Worm (Caenorhabditis elegans) whole organism, L4 larva: Measurements from ENCODE around the gene B0294.3.

Source experiments
- F26F4.8 ChIP-seq: fragments of 200-800 bp; sonication (Bioruptor generic); conservative IDR thresholded peaks from 2 replicates; pipeline ENCODE4 v1.3.6; 2022; ENCODE audit warnings: missing genetic modification characterization, missing compliant biosample characterization
- F44E2.7 ChIP-seq: fragments of 200-800 bp; sonication (Bioruptor generic); IDR thresholded peaks from 2 replicates; pipeline ENCODE4 v2.1.2; 2022; ENCODE audit warnings: missing genetic modification characterization, missing compliant biosample characterization
- Y105C5A.15 ChIP-seq: fragments of 200-800 bp; sonication (Bioruptor generic); IDR thresholded peaks from 2 replicates; pipeline ENCODE4 v1.3.6; 2022; ENCODE audit warnings: missing genetic modification characterization, missing compliant biosample characterization
- Y75B8A.6 ChIP-seq: fragments of 200-800 bp; sonication (Bioruptor generic); IDR thresholded peaks from 2 replicates; pipeline ENCODE4 v1.3.6; 2022; ENCODE audit warnings: missing genetic modification reagents, missing genetic modification characterization, missing compliant biosample characterization
- ZK546.5 ChIP-seq, 2 experiments: sonication (generic microtip); optimal IDR thresholded peaks; 2 replicates each; lab custom pipeline; 2017; ENCODE audit warnings: missing biosample characterization in 2 of 2, missing genetic modification characterization in 2 of 2
- aha-1 ChIP-seq: fragments of 150-350 bp; peaks from one replicate; lab custom pipeline; 2014; ENCODE audit warnings: missing biosample characterization, missing genetic modification characterization
- aly-2 ChIP-seq: sonication (generic microtip); optimal IDR thresholded peaks from 2 replicates; lab custom pipeline; 2018; ENCODE audit warnings: missing biosample characterization, missing genetic modification characterization
- ceh-28 ChIP-seq: fragments of 150-350 bp; optimal IDR thresholded peaks from 2 replicates; lab custom pipeline; 2014; ENCODE audit warnings: missing biosample characterization, missing genetic modification reagents, missing genetic modification characterization
- ceh-32 ChIP-seq: sonication (generic microtip); optimal IDR thresholded peaks from 2 replicates; lab custom pipeline; 2016; ENCODE audit warnings: mild to moderate bottlenecking, missing genetic modification characterization, missing compliant biosample characterization; ENCODE audit not compliant: poor library complexity
- ceh-44 ChIP-seq: fragments of 200-800 bp; sonication (Bioruptor generic); IDR thresholded peaks from 2 replicates; pipeline ENCODE4 v1.3.6; 2022; ENCODE audit warnings: missing genetic modification reagents, missing genetic modification characterization, missing compliant biosample characterization
- daf-12 ChIP-seq: fragments of 150-350 bp; optimal IDR thresholded peaks from 2 replicates; lab custom pipeline; 2014; ENCODE audit warnings: missing biosample characterization, missing genetic modification reagents, missing genetic modification characterization
- daf-16 ChIP-seq, 3 experiments: sonication (generic microtip); optimal IDR thresholded peaks; 2 replicates each; lab custom pipeline; 2016 to 2017; ENCODE audit warnings: missing genetic modification characterization in 3 of 3, missing genetic modification reagents in 3 of 3, mild to moderate bottlenecking in 2 of 3, missing compliant biosample characterization in 2 of 3, missing biosample characterization in 1 of 3, moderate library complexity in 1 of 3
- daf-8 ChIP-seq: fragments of 200-800 bp; sonication (Bioruptor generic); IDR thresholded peaks from 2 replicates; pipeline ENCODE4 v1.3.6; 2022; ENCODE audit warnings: missing genetic modification characterization, missing compliant biosample characterization
- egl-27 ChIP-seq: sonication (generic microtip); optimal IDR thresholded peaks from 3 replicates; lab custom pipeline; 2017; ENCODE audit warnings: missing biosample characterization, missing genetic modification reagents, missing genetic modification characterization
- hif-1 ChIP-seq, 2 experiments: sonication (generic microtip); optimal IDR thresholded peaks; 2 replicates each; lab custom pipeline; 2016 to 2017; ENCODE audit warnings: missing compliant biosample characterization in 2 of 2, missing genetic modification characterization in 2 of 2, missing genetic modification reagents in 2 of 2, missing genotype in 2 of 2, mild to moderate bottlenecking in 1 of 2
- hlh-30 ChIP-seq: sonication (generic microtip); optimal IDR thresholded peaks from 2 replicates; lab custom pipeline; 2017; ENCODE audit warnings: antibody characterized with exemption, mild to moderate bottlenecking, missing genetic modification characterization, missing compliant biosample characterization; ENCODE audit not compliant: insufficient read depth
- hmg-1.1 ChIP-seq: fragments of 200-800 bp; sonication (Bioruptor generic); IDR thresholded peaks from 2 replicates; pipeline ENCODE4 v1.3.6; 2022; ENCODE audit warnings: missing genetic modification reagents, missing genetic modification characterization, missing compliant biosample characterization
- jun-1 ChIP-seq: fragments of 150-350 bp; optimal IDR thresholded peaks from 2 replicates; lab custom pipeline; 2014; ENCODE audit warnings: missing biosample characterization, missing genetic modification reagents, missing genetic modification characterization
- lin-29 ChIP-seq: fragments of 200-800 bp; sonication (Bioruptor generic); IDR thresholded peaks from 2 replicates; pipeline ENCODE4 v1.3.6; 2022; ENCODE audit warnings: missing genetic modification reagents, missing genetic modification characterization, missing compliant biosample characterization
- mep-1 ChIP-seq: fragments of 150-350 bp; sonication (generic microtip); optimal IDR thresholded peaks from 3 replicates; lab custom pipeline; 2014; ENCODE audit warnings: missing biosample characterization, missing genetic modification characterization
- mes-2 ChIP-seq: sonication (generic microtip); optimal IDR thresholded peaks from 2 replicates; lab custom pipeline; 2016; ENCODE audit warnings: missing genotype, mild to moderate bottlenecking, missing genetic modification characterization, missing compliant biosample characterization; ENCODE audit not compliant: poor library complexity, severe bottlenecking
- nhr-111 ChIP-seq: fragments of 200-800 bp; sonication (Bioruptor generic); optimal IDR thresholded peaks from 2 replicates; lab custom pipeline; 2018; ENCODE audit warnings: mild to moderate bottlenecking, missing genetic modification characterization, missing compliant biosample characterization
- nhr-41 ChIP-seq: fragments of 200-800 bp; sonication (Bioruptor generic); IDR thresholded peaks from 2 replicates; pipeline ENCODE4 v1.3.6; 2022; ENCODE audit warnings: missing genetic modification reagents, missing genetic modification characterization, missing compliant biosample characterization
- nhr-6 ChIP-seq: fragments of 150-350 bp; optimal IDR thresholded peaks from 2 replicates; lab custom pipeline; 2014; ENCODE audit warnings: missing biosample characterization, missing genetic modification characterization
- pha-4 ChIP-seq, 2 experiments: fragments of 150-350 bp in 1 of 2; fragments of 200-800 bp in 1 of 2; sonication (Bioruptor generic) in 1 of 2; IDR thresholded peaks in 1 of 2; optimal IDR thresholded peaks in 1 of 2; 2 replicates each; pipeline versions ENCODE4 v1.3.6 to Lab custom; 2014 to 2022; ENCODE audit warnings: missing genetic modification characterization in 2 of 2, missing genetic modification reagents in 2 of 2, missing biosample characterization in 1 of 2, missing compliant biosample characterization in 1 of 2
- php-3 ChIP-seq: fragments of 200-800 bp; sonication (Bioruptor generic); IDR thresholded peaks from 2 replicates; pipeline ENCODE4 v1.3.6; 2022; ENCODE audit warnings: missing genetic modification reagents, missing genetic modification characterization, missing compliant biosample characterization
- pqm-1 ChIP-seq: sonication (generic microtip); optimal IDR thresholded peaks from 2 replicates; lab custom pipeline; 2017; ENCODE audit warnings: missing biosample characterization, missing genetic modification characterization
- saeg-2 ChIP-seq: fragments of 200-800 bp; sonication (Bioruptor generic); IDR thresholded peaks from 2 replicates; pipeline ENCODE4 v1.3.6; 2022; ENCODE audit warnings: missing genetic modification reagents, missing genetic modification characterization, missing compliant biosample characterization
- set-16 ChIP-seq: fragments of 200-800 bp; sonication (Bioruptor generic); IDR thresholded peaks from 2 replicates; pipeline ENCODE4 v1.3.6; 2022; ENCODE audit warnings: missing genetic modification reagents, missing genetic modification characterization, missing compliant biosample characterization
- snpc-1.2 ChIP-seq: fragments of 200-800 bp; sonication (Bioruptor generic); IDR thresholded peaks from 2 replicates; pipeline ENCODE4 v1.3.6; 2022; ENCODE audit warnings: missing genetic modification reagents, missing genetic modification characterization, missing compliant biosample characterization
- snpc-4 ChIP-seq: fragments of 150-350 bp; optimal IDR thresholded peaks from 2 replicates; lab custom pipeline; 2014; ENCODE audit warnings: missing biosample characterization, missing genetic modification characterization
- spr-1 ChIP-seq: sonication (generic microtip); optimal IDR thresholded peaks from 2 replicates; lab custom pipeline; 2016; ENCODE audit warnings: mild to moderate bottlenecking, missing genetic modification characterization, missing compliant biosample characterization
- spr-3 ChIP-seq: fragments of 200-800 bp; sonication (Bioruptor generic); optimal IDR thresholded peaks from 2 replicates; lab custom pipeline; 2018; ENCODE audit warnings: mild to moderate bottlenecking, missing genetic modification characterization, missing compliant biosample characterization
- tag-97 ChIP-seq: fragments of 200-800 bp; sonication (Bioruptor generic); IDR thresholded peaks from 2 replicates; pipeline ENCODE4 v1.3.6; 2022; ENCODE audit warnings: missing genetic modification characterization, missing compliant biosample characterization
- tra-1 ChIP-seq: fragments of 200-800 bp; sonication (Bioruptor generic); IDR thresholded peaks from 2 replicates; pipeline ENCODE4 v1.3.6; 2022; ENCODE audit warnings: missing genetic modification reagents, missing genetic modification characterization, missing compliant biosample characterization
- unc-39 ChIP-seq: sonication (generic microtip); optimal IDR thresholded peaks from 2 replicates; lab custom pipeline; 2017; ENCODE audit warnings: missing biosample characterization, missing genetic modification characterization
- vab-7 ChIP-seq: fragments of 200-800 bp; sonication (Bioruptor generic); IDR thresholded peaks from 2 replicates; pipeline ENCODE4 v1.3.6; 2022; ENCODE audit warnings: missing genetic modification reagents, missing genetic modification characterization, missing compliant biosample characterization
- zfp-2 ChIP-seq: sonication (generic microtip); optimal IDR thresholded peaks from 2 replicates; lab custom pipeline; 2016; ENCODE audit warnings: mild to moderate bottlenecking, missing genetic modification characterization, missing compliant biosample characterization
- zip-11 ChIP-seq: fragments of 200-800 bp; sonication (Bioruptor generic); IDR thresholded peaks from 2 replicates; pipeline ENCODE4 v1.3.6; 2022; ENCODE audit warnings: missing genetic modification characterization, missing compliant biosample characterization
- ztf-11 ChIP-seq: fragments of 150-350 bp; optimal IDR thresholded peaks from 2 replicates; lab custom pipeline; 2014; ENCODE audit warnings: missing biosample characterization, missing genetic modification characterization
- ztf-7 ChIP-seq: fragments of 150-350 bp; optimal IDR thresholded peaks from 2 replicates; lab custom pipeline; 2014; ENCODE audit warnings: missing biosample characterization, missing genetic modification characterization

B0294.3 gene

DNA sequence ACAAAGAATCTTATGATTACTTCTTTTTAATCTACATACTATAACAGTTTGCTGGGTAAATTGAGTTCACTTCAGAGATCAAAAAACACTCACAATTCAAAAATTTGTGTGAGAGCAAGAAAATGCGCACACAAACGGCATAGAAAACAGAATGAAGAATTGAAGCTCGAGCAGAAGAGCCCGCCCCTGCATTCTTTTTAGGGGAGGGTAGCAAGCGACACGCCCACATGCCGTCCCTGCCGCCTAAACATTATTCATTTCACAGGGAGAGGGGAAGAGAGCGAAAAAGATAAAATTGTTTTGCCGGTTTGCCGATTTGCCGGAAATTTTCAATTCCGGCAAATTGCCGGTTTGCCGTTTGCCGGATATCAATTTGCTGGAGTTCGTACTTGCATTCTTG, 17.4 kb downstream of the B0294.3 start (continued):
- TF ChIP-seq ZK546.5 (tag; optimal IDR thresholded peaks at IDR 0.05; lab: Kevin White, UChicago) = no peak
- TF ChIP-seq hlh-30 (tag; lab: Kevin White, UChicago) = no peak
- peak; percentile 88 for TF ChIP-seq php-3 (GFP tag; lab: Robert Waterston, UW)
- no peak for TF ChIP-seq daf-8 (GFP tag; lab: Robert Waterston, UW)
- TF ChIP-seq Y105C5A.15 = 0 out of 2 replicates have a peak, but pooled peaks have one; percentile 36
- 0 out of 2 replicates have a peak, but pooled peaks have one; percentile 46 for TF ChIP-seq Y75B8A.6 (GFP tag; lab: Robert Waterston, UW)
- peak; percentile 88; the same call in 1 of the 2 replicates for TF ChIP-seq pha-4 (GFP tag; IDR thresholded peaks at IDR 0.05; lab: Robert Waterston, UW)
- no peak for TF ChIP-seq pha-4 (tag; optimal IDR thresholded peaks at IDR 0.05; lab: Kevin White, UChicago)
- peak; percentile 35 to 57 for TF ChIP-seq hif-1 (tag; optimal IDR thresholded peaks at IDR 0.05; lab: Kevin White, UChicago)
- TF ChIP-seq zip-11 (GFP tag; lab: Robert Waterston, UW) = peak; percentile 71; the same call in 1 of the 2 replicates
- TF ChIP-seq saeg-2 = peak; percentile 74; the same call in 1 of the 2 replicates
- TF ChIP-seq ceh-44 (GFP tag; lab: Robert Waterston, UW) = no peak
- TF ChIP-seq zfp-2 = no peak
- no peak for TF ChIP-seq ceh-28 (tag; lab: Kevin White, UChicago)
- TF ChIP-seq aly-2 = no peak
- TF ChIP-seq hmg-1.1 (GFP tag; lab: Robert Waterston, UW) = peak; percentile 98
- no peak for TF ChIP-seq ztf-11 (tag; lab: Kevin White, UChicago)
- no peak for TF ChIP-seq egl-27
- TF ChIP-seq daf-16 (GFP tag; optimal IDR thresholded peaks at IDR 0.05; lab: Kevin White, UChicago) = peak; percentile 49 to 93
- TF ChIP-seq daf-16 (tag; optimal IDR thresholded peaks at IDR 0.05; lab: Kevin White, UChicago) = peak; percentile 59
- TF ChIP-seq tag-97 (GFP tag; lab: Robert Waterston, UW) = no peak
- TF ChIP-seq nhr-6 (tag; lab: Kevin White, UChicago) = no peak
- peak; percentile 78 for TF ChIP-seq vab-7 (GFP tag; lab: Robert Waterston, UW)
- TF ChIP-seq mep-1 (tag; lab: Kevin White, UChicago) = no peak
- no peak for TF ChIP-seq ceh-32 (tag; lab: Kevin White, UChicago)
- TF ChIP-seq lin-29 (GFP tag; lab: Robert Waterston, UW) = peak; percentile 89
- peak; percentile 87 for TF ChIP-seq spr-3 (GFP tag; lab: Kevin White, UChicago)
- TF ChIP-seq tra-1 = peak; percentile 78
- TF ChIP-seq daf-12 (tag; lab: Kevin White, UChicago) = no peak
- no peak for TF ChIP-seq unc-39 (tag; lab: Kevin White, UChicago)
- no peak for TF ChIP-seq snpc-1.2 (GFP tag; lab: Robert Waterston, UW)
- TF ChIP-seq set-16 (GFP tag; lab: Robert Waterston, UW) = no peak
- peak; percentile 34 for TF ChIP-seq ztf-7 (tag; lab: Kevin White, UChicago)
- no peak for TF ChIP-seq snpc-4 (tag; lab: Kevin White, UChicago)
- 0 out of 2 replicates have a peak, but pooled peaks have one; percentile 36 for TF ChIP-seq nhr-41 (GFP tag; lab: Robert Waterston, UW)

DNA sequence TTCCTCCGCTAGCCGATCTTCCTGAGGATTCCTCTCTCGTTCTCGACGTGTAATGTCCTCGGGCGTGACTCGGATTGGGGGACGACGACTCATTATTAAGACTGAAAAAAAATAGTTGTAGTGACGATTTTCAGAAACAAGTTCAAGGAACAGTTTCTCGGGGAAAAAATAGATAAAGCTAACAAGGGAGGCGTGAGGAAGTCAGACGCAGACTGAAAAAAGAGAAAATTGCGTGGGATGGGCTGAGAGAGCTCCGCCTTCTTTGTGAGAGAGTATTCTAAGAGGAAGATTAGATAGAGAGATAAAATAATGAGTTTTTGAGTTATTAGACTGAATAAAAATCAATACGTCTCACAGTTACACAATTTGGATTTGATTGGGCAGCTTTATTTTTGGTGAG, 21.3 kb downstream of the B0294.3 start, which contains the start of gene ZC53.1:
Gene ZC53.1, minus strand, starts transcription at position 101 of the 400 bp plus-strand sequence.
- no peak for TF ChIP-seq hmg-1.1 (GFP tag; lab: Robert Waterston, UW)
- TF ChIP-seq mes-2 (tag; lab: Kevin White, UChicago) = no peak
- TF ChIP-seq nhr-111 = no peak
- TF ChIP-seq aly-2 = no peak
- TF ChIP-seq jun-1 (tag; lab: Kevin White, UChicago) = no peak
- TF ChIP-seq zip-11 (GFP tag; lab: Robert Waterston, UW) = no peak
- no peak for TF ChIP-seq F44E2.7 (GFP tag; lab: Robert Waterston, UW)
- no peak for TF ChIP-seq aha-1 (tag; lab: Kevin White, UChicago)
- no peak for TF ChIP-seq F26F4.8 (GFP tag; lab: Robert Waterston, UW)
- no peak for TF ChIP-seq snpc-4 (tag; lab: Kevin White, UChicago)
- TF ChIP-seq Y75B8A.6 (GFP tag; lab: Robert Waterston, UW) = no peak
- TF ChIP-seq pqm-1 (tag; lab: Kevin White, UChicago) = no peak
- no peak for TF ChIP-seq spr-1
- no peak for TF ChIP-seq hif-1 (tag; optimal IDR thresholded peaks at IDR 0.05; lab: Kevin White, UChicago)
- TF ChIP-seq, all 104 proteins: peak for 0
